Fruit fly (Drosophila melanogaster) whole organism, adult: ENCODE measurements around the gene CG11109.

Source experiments
- CG11617 ChIP-seq: fragments of 200-800 bp; sonication (Bioruptor generic); optimal IDR thresholded peaks from 2 replicates; lab custom pipeline; 2017; ENCODE audit warnings: mild to moderate bottlenecking, missing biosample characterization, missing genetic modification reagents, missing genetic modification characterization
- CG12768 ChIP-seq: fragments of 200-800 bp; sonication (Bioruptor generic); optimal IDR thresholded peaks from 2 replicates; lab custom pipeline; 2017; ENCODE audit warnings: missing biosample characterization, missing genetic modification characterization, mild to moderate bottlenecking, moderate library complexity, missing genetic modification reagents
- CG14711 ChIP-seq: fragments of 200-800 bp; sonication (Bioruptor generic); optimal IDR thresholded peaks from 2 replicates; lab custom pipeline; 2018; ENCODE audit warnings: missing biosample characterization, mild to moderate bottlenecking, missing genetic modification characterization, moderate library complexity
- CG1620 ChIP-seq: fragments of 200-800 bp; sonication (Bioruptor generic); optimal IDR thresholded peaks from 2 replicates; lab custom pipeline; 2016; ENCODE audit warnings: missing biosample characterization, missing genetic modification characterization
- CG33017 ChIP-seq: fragments of 200-800 bp; sonication (Bioruptor generic); optimal IDR thresholded peaks from 2 replicates; lab custom pipeline; 2018; ENCODE audit warnings: missing biosample characterization, mild to moderate bottlenecking, missing genetic modification characterization, moderate library complexity
- CG5204 ChIP-seq: fragments of 200-800 bp; sonication (Bioruptor generic); optimal IDR thresholded peaks from 2 replicates; lab custom pipeline; 2016; ENCODE audit warnings: missing biosample characterization, missing genetic modification characterization
- CG7045 ChIP-seq: fragments of 200-800 bp; sonication (Bioruptor generic); optimal IDR thresholded peaks from 2 replicates; lab custom pipeline; 2017; ENCODE audit warnings: missing biosample characterization, mild to moderate bottlenecking, missing genetic modification characterization
- CG7101 ChIP-seq: fragments of 200-800 bp; sonication (Bioruptor generic); optimal IDR thresholded peaks from 2 replicates; lab custom pipeline; 2018; ENCODE audit warnings: missing biosample characterization, mild to moderate bottlenecking, missing genetic modification characterization, moderate library complexity
- Clk ChIP-seq: fragments of 200-800 bp; sonication (Bioruptor generic); optimal IDR thresholded peaks from 2 replicates; lab custom pipeline; 2017; ENCODE audit warnings: missing biosample characterization, missing genetic modification characterization
- Crg-1 ChIP-seq: fragments of 200-800 bp; sonication (Bioruptor generic); optimal IDR thresholded peaks from 2 replicates; lab custom pipeline; 2016; ENCODE audit warnings: missing biosample characterization, missing genetic modification characterization
- Hr96 ChIP-seq: fragments of 200-800 bp; sonication (Bioruptor generic); optimal IDR thresholded peaks from 2 replicates; lab custom pipeline; 2016; ENCODE audit warnings: missing biosample characterization, missing genetic modification characterization
- Mnt ChIP-seq: fragments of 200-800 bp; sonication (Bioruptor generic); optimal IDR thresholded peaks from 2 replicates; lab custom pipeline; 2016; ENCODE audit warnings: missing biosample characterization, mild to moderate bottlenecking, missing genetic modification characterization
- bab1 ChIP-seq: fragments of 200-800 bp; sonication (Bioruptor generic); optimal IDR thresholded peaks from 3 replicates; lab custom pipeline; 2019; ENCODE audit warnings: missing biosample characterization, mild to moderate bottlenecking, missing genetic modification characterization, moderate library complexity
- cic ChIP-seq: fragments of 200-800 bp; sonication (Bioruptor generic); optimal IDR thresholded peaks from 2 replicates; lab custom pipeline; 2017; ENCODE audit warnings: missing biosample characterization, mild to moderate bottlenecking, missing genetic modification characterization, moderate library complexity
- cnc ChIP-seq, 2 experiments: fragments of >200 bp; optimal IDR thresholded peaks; 2 replicates each; lab custom pipeline; 2017
- kay ChIP-seq: fragments of 200-800 bp; sonication (Bioruptor generic); peaks from one replicate; lab custom pipeline; 2016; ENCODE audit warnings: missing biosample characterization, missing genetic modification characterization, borderline replicate concordance
- ovo ChIP-seq: fragments of 200-800 bp; sonication (Bioruptor generic); optimal IDR thresholded peaks from 2 replicates; lab custom pipeline; 2016; ENCODE audit warnings: missing biosample characterization, missing genetic modification characterization
- pad ChIP-seq: fragments of 200-800 bp; sonication (Bioruptor generic); optimal IDR thresholded peaks from 3 replicates; lab custom pipeline; 2017; ENCODE audit warnings: missing biosample characterization, missing genetic modification characterization, mild to moderate bottlenecking, moderate library complexity, missing genetic modification reagents
- tj ChIP-seq: fragments of 200-800 bp; sonication (Bioruptor generic); optimal IDR thresholded peaks from 3 replicates; lab custom pipeline; 2017; ENCODE audit warnings: missing biosample characterization, mild to moderate bottlenecking, missing genetic modification characterization, moderate library complexity
- toe ChIP-seq: fragments of 200-800 bp; sonication (Bioruptor generic); optimal IDR thresholded peaks from 2 replicates; lab custom pipeline; 2016; ENCODE audit warnings: missing biosample characterization, missing genetic modification characterization

CG11109 gene

DNA sequence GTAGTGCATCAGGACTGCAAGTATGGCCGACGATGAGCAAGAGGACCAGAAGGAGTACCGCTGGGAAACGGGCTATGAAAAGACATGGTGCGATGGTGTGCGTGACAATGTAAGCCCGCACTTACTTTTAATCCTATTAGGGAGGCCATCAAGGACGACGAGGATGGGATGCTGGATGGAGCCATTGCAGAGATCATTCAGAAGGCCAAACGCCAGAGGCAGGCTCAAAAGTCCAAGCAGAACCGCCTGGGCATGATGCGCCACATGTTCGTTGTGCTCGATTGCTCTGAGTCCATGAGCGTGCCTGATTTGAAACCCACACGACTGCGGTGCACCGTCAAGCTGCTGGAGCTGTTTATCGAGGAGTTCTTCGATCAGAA, 7.3 kb downstream of the CG11109 start:
- no peak for TF ChIP-seq Clk (GFP tag; lab: Kevin White, UChicago)
- no peak for TF ChIP-seq CG1620 (GFP tag; lab: Kevin White, UChicago)
- no peak for TF ChIP-seq tj
- TF ChIP-seq CG14711 (tag; lab: Kevin White, UChicago), result no peak
- no peak for TF ChIP-seq CG12768 (GFP tag; lab: Kevin White, UChicago)
- no peak for TF ChIP-seq CG7101 (tag; lab: Kevin White, UChicago)
- no peak for TF ChIP-seq Mnt (GFP tag; lab: Kevin White, UChicago)
- TF ChIP-seq CG11617 (GFP tag; lab: Kevin White, UChicago), result no peak
- no peak for TF ChIP-seq pad
- no peak for TF ChIP-seq CG7045 (GFP tag; lab: Kevin White, UChicago)
- TF ChIP-seq cnc (optimal IDR thresholded peaks at IDR 0.05; lab: Kevin White, UChicago), result no peak
- no peak for TF ChIP-seq CG5204
- no peak for TF ChIP-seq cic (GFP tag; lab: Kevin White, UChicago)
- TF ChIP-seq ovo, result no peak
- TF ChIP-seq toe (GFP tag; lab: Kevin White, UChicago), result no peak
- no peak for TF ChIP-seq bab1 (GFP tag; lab: Kevin White, UChicago)

DNA sequence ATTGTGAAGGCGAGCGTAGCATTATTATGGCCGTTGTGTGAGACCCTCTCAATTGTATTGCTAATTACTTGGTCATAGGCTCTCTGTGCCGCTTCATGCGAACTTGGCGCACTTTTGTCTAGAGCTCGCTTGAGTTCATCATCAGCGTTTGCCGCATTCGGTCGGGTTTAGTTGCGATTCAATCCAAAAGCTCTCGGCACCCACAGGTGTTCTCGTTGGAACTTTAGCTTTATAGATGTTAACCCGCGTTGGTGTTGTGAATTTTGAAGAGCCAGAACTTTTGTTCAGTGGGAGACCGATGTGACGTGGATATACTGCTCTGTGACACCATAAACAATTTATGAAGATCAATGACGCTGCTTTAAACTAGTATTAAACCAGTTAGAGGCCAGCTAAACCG, 8.9 kb downstream of the CG11109 start, which contains the start of gene slif:
Gene slif, plus strand, starts transcription at position 132 of the 400 bp plus-strand sequence.
- no peak for TF ChIP-seq Crg-1
- TF ChIP-seq CG7101 (tag; lab: Kevin White, UChicago), result no peak
- no peak for TF ChIP-seq Hr96 (GFP tag; lab: Kevin White, UChicago)
- TF ChIP-seq cnc (optimal IDR thresholded peaks at IDR 0.05; lab: Kevin White, UChicago), result no peak
- no peak for TF ChIP-seq CG14711 (tag; lab: Kevin White, UChicago)
- no peak for TF ChIP-seq toe (GFP tag; lab: Kevin White, UChicago)
- TF ChIP-seq cic (GFP tag; lab: Kevin White, UChicago), result no peak
- TF ChIP-seq CG7045 (GFP tag; lab: Kevin White, UChicago), result no peak
- TF ChIP-seq CG1620 (GFP tag; lab: Kevin White, UChicago), result no peak
- TF ChIP-seq CG12768 (GFP tag; lab: Kevin White, UChicago), result no peak
- TF ChIP-seq kay (GFP tag; lab: Kevin White, UChicago), result no peak
- TF ChIP-seq pad, result no peak
- TF ChIP-seq tj, result no peak
- TF ChIP-seq Mnt (GFP tag; lab: Kevin White, UChicago), result no peak
- no peak for TF ChIP-seq Clk (GFP tag; lab: Kevin White, UChicago)
- no peak for TF ChIP-seq bab1 (GFP tag; lab: Kevin White, UChicago)
- TF ChIP-seq CG33017 (tag; lab: Kevin White, UChicago), result no peak
- TF ChIP-seq CG11617 (GFP tag; lab: Kevin White, UChicago), result no peak
- TF ChIP-seq ovo, result no peak
- no peak for TF ChIP-seq CG5204

DNA sequence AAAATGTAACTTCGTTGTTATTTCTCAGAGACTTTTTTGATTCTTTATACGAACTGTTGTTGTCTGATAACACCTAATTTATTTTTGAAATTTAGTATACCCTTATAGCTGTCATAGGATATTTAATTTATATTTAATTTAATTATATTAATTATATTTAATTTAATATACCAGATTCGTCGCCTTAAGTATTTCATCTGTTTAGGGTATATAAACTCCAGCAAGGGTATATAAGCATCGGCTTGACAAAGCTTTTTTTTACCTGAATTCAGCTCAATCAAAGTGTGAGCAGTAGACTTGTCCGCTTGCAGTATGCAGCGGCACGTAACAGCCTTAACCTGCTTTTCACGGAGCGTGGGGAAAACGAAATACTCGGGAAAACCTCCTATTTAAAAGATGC, 11.6 kb downstream of the CG11109 start:
- TF ChIP-seq ovo (no peak), bab1 (GFP tag; lab: Kevin White, UChicago) (no peak), CG14711 (tag; lab: Kevin White, UChicago) (no peak), tj (no peak), CG1620 (GFP tag; lab: Kevin White, UChicago) (no peak), pad (no peak), Hr96 (GFP tag; lab: Kevin White, UChicago) (no peak), CG33017 (tag; lab: Kevin White, UChicago) (no peak), CG12768 (GFP tag; lab: Kevin White, UChicago) (no peak), CG7101 (tag; lab: Kevin White, UChicago) (no peak), cnc (optimal IDR thresholded peaks at IDR 0.05; lab: Kevin White, UChicago) (no peak), Mnt (GFP tag; lab: Kevin White, UChicago) (no peak), toe (GFP tag; lab: Kevin White, UChicago) (no peak), Crg-1 (no peak)

DNA sequence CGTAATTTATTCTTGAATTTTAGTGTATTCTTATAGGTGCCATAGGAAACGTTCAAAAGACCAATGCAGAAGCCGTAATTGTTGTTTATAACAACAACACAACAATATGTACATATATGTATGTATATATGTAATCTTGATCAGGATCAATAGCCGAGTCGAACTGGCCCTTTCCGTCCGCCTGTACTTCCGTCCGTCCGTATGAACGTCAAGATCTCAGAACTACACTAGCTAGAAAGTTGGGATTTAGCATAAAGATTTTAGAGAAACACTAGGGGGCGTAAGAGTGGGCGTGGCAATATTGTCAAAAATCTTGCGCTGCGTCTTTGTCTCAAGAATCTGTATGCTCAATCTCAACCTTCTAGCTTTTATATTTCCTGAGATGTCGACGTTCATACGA, 12.5 kb downstream of the CG11109 start:
- no peak for TF ChIP-seq ovo
- no peak for TF ChIP-seq CG12768 (GFP tag; lab: Kevin White, UChicago)
- no peak for TF ChIP-seq tj
- TF ChIP-seq kay (GFP tag; lab: Kevin White, UChicago), result no peak
- no peak for TF ChIP-seq cic (GFP tag; lab: Kevin White, UChicago)
- TF ChIP-seq bab1 (GFP tag; lab: Kevin White, UChicago), result no peak
- TF ChIP-seq Clk (GFP tag; lab: Kevin White, UChicago), result no peak
- no peak for TF ChIP-seq CG33017 (tag; lab: Kevin White, UChicago)
- TF ChIP-seq Mnt (GFP tag; lab: Kevin White, UChicago), result no peak
- no peak for TF ChIP-seq CG14711 (tag; lab: Kevin White, UChicago)
- no peak for TF ChIP-seq CG7045 (GFP tag; lab: Kevin White, UChicago)
- TF ChIP-seq Hr96 (GFP tag; lab: Kevin White, UChicago), result no peak
- TF ChIP-seq pad, result no peak
- TF ChIP-seq CG7101 (tag; lab: Kevin White, UChicago), result no peak

DNA sequence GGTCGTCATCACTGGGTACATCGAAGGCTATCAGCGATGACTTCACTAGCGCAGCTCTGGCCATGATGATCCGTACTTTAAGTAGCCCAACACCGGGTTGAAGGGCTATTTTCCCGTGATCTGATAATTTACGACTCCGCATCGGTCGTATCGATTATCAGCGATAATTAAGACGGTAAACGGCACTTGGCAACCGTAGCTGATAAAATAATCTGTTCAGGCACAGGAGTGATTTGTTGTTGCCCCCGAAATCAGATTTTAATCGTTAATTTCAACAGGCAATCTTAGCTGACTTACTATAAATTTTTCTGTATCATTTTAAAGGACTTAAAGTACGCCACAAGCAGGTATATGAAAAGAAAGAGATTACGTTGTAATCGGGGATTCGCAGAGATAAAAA, 13.8 kb downstream of the CG11109 start:
- TF ChIP-seq CG12768 (GFP tag; lab: Kevin White, UChicago), result no peak
- no peak for TF ChIP-seq bab1 (GFP tag; lab: Kevin White, UChicago)
- TF ChIP-seq CG7045 (GFP tag; lab: Kevin White, UChicago), result no peak

DNA sequence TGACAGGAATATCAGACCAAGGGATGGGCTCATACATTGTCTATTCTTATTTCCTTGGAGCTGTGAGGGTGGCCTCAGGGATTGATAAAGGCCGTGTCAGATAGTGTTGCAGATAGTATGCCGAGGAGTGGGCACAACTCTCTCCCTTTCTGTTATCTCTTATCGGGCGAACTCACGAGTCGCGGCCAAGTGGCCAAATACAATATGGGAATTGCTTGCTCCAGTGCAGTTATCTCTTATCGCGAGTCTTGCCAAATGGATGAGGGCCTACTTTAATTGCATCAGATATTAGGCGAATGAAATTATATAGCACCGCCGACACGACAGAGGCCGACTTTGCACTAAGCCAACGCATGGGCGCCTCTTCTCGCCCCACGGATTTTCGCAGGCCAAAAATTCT, 14.9 kb downstream of the CG11109 start:
- TF ChIP-seq tj (no peak), CG12768 (GFP tag; lab: Kevin White, UChicago) (peak; percentile 65), ovo (no peak), toe (GFP tag; lab: Kevin White, UChicago) (no peak), Clk (GFP tag; lab: Kevin White, UChicago) (no peak), CG7101 (tag; lab: Kevin White, UChicago) (no peak), CG14711 (tag; lab: Kevin White, UChicago) (no peak), cic (GFP tag; lab: Kevin White, UChicago) (peak; percentile 70), Mnt (GFP tag; lab: Kevin White, UChicago) (peak; percentile 15)
